Fruit fly (Drosophila melanogaster) whole organism, embryonic: ENCODE data around the gene CG10333.
A peak's percentile ranks its signal among the peaks of the same experiment; 100 is the strongest.

Experiments used
- Ada2b ChIP-seq: fragments of 200-800 bp; sonication (Bioruptor generic); IDR thresholded peaks from 2 replicates; pipeline ENCODE4 v1.3.6; 2022; ENCODE audit warnings: missing biosample characterization, missing genetic modification characterization
- Atf3 ChIP-seq: fragments of 200-800 bp; sonication (Bioruptor generic); optimal IDR thresholded peaks from 3 replicates; lab custom pipeline; 2016; ENCODE audit warnings: missing biosample characterization, missing genetic modification characterization
- Bgb ChIP-seq: fragments of 200-800 bp; sonication (Bioruptor generic); IDR thresholded peaks from 2 replicates; pipeline ENCODE4 v1.3.6; 2022; ENCODE audit warnings: missing biosample characterization, missing genetic modification characterization; ENCODE audit not compliant: partially characterized antibody
- C15 ChIP-seq: fragments of 200-800 bp; sonication (Bioruptor generic); IDR thresholded peaks from 3 replicates; pipeline ENCODE4 v1.3.6; 2022; ENCODE audit warnings: missing biosample characterization, missing genetic modification characterization
- CG10431 ChIP-seq: fragments of 200-800 bp; sonication (Bioruptor generic); optimal IDR thresholded peaks from 3 replicates; lab custom pipeline; 2018; ENCODE audit warnings: missing biosample characterization, mild to moderate bottlenecking, missing genetic modification characterization
- CG10654 ChIP-seq: fragments of 200-800 bp; sonication (Bioruptor generic); optimal IDR thresholded peaks from 2 replicates; lab custom pipeline; 2016; ENCODE audit warnings: missing biosample characterization, missing genetic modification characterization
- CG14860 ChIP-seq: fragments of 200-800 bp; sonication (Bioruptor generic); IDR thresholded peaks from 3 replicates; pipeline ENCODE4 v1.3.6; 2022; ENCODE audit warnings: missing biosample characterization, missing genetic modification characterization; ENCODE audit not compliant: partially characterized antibody
- CG16863 ChIP-seq: fragments of 200-800 bp; sonication (Bioruptor generic); optimal IDR thresholded peaks from 3 replicates; lab custom pipeline; 2016; ENCODE audit warnings: missing biosample characterization, missing genetic modification characterization
- CG2120 ChIP-seq: fragments of 200-800 bp; sonication (Bioruptor generic); optimal IDR thresholded peaks from 3 replicates; lab custom pipeline; 2016; ENCODE audit warnings: missing biosample characterization, missing genetic modification characterization
- CG31224 ChIP-seq: fragments of 200-800 bp; sonication (Bioruptor generic); IDR thresholded peaks from 2 replicates; pipeline ENCODE4 v1.3.6; 2022; ENCODE audit warnings: missing biosample characterization, missing genetic modification characterization
- CG31441 ChIP-seq: fragments of 200-800 bp; sonication (Bioruptor generic); IDR thresholded peaks from 2 replicates; pipeline ENCODE4 v1.3.6; 2022; ENCODE audit warnings: missing biosample characterization, missing genetic modification characterization
- CG33557 ChIP-seq: fragments of 200-800 bp; sonication (Bioruptor generic); optimal IDR thresholded peaks from 2 replicates; lab custom pipeline; 2019; ENCODE audit warnings: missing biosample characterization, mild to moderate bottlenecking, missing genetic modification characterization, moderate library complexity
- CG5180 ChIP-seq: fragments of 200-800 bp; sonication (Bioruptor generic); optimal IDR thresholded peaks from 3 replicates; lab custom pipeline; 2017; ENCODE audit warnings: missing biosample characterization, missing genetic modification characterization, mild to moderate bottlenecking, moderate library complexity, missing genetic modification reagents
- CG6254 ChIP-seq: fragments of 200-800 bp; sonication (Bioruptor generic); optimal IDR thresholded peaks from 3 replicates; lab custom pipeline; 2017; ENCODE audit warnings: mild to moderate bottlenecking, missing biosample characterization, missing genetic modification reagents, missing genetic modification characterization
- CG8359 ChIP-seq: fragments of 200-800 bp; sonication (Bioruptor generic); optimal IDR thresholded peaks from 2 replicates; lab custom pipeline; 2017; ENCODE audit warnings: missing biosample characterization, mild to moderate bottlenecking, missing genetic modification characterization, borderline replicate concordance
- CG9437 ChIP-seq: fragments of 200-800 bp; sonication (Bioruptor generic); optimal IDR thresholded peaks from 2 replicates; lab custom pipeline; 2018; ENCODE audit warnings: missing biosample characterization, mild to moderate bottlenecking, missing genetic modification characterization
- ERR ChIP-seq: fragments of 200-800 bp; sonication (Bioruptor generic); optimal IDR thresholded peaks from 2 replicates; lab custom pipeline; 2016; ENCODE audit warnings: missing biosample characterization, missing genetic modification characterization
- Eip74EF ChIP-seq, 2 experiments: fragments of 200-800 bp in 1 of 2; fragments of >200 bp in 1 of 2; sonication (Bioruptor generic) in 1 of 2; optimal IDR thresholded peaks; 2 replicates each; lab custom pipeline; 2017 to 2019; ENCODE audit warnings: missing biosample characterization in 2 of 2, missing genetic modification characterization in 2 of 2, mild to moderate bottlenecking in 1 of 2, moderate library complexity in 1 of 2
- Fer2 ChIP-seq: fragments of 200-800 bp; sonication (Bioruptor generic); optimal IDR thresholded peaks from 2 replicates; lab custom pipeline; 2018; ENCODE audit warnings: missing biosample characterization, mild to moderate bottlenecking, missing genetic modification characterization, moderate library complexity
- GATAe ChIP-seq: fragments of 200-800 bp; sonication (Bioruptor generic); conservative IDR thresholded peaks from 2 replicates; pipeline ENCODE4 v1.3.6; 2022; ENCODE audit warnings: missing biosample characterization, missing genetic modification characterization
- Hsf ChIP-seq: fragments of 200-800 bp; sonication (Bioruptor generic); optimal IDR thresholded peaks from 3 replicates; lab custom pipeline; 2016; ENCODE audit warnings: missing biosample characterization, missing genetic modification characterization
- MTF-1 ChIP-seq: fragments of 200-800 bp; sonication (Bioruptor generic); optimal IDR thresholded peaks from 2 replicates; lab custom pipeline; 2018; ENCODE audit warnings: missing biosample characterization, mild to moderate bottlenecking, missing genetic modification characterization, borderline replicate concordance
- NK7.1 ChIP-seq: fragments of 200-800 bp; sonication (Bioruptor generic); optimal IDR thresholded peaks from 3 replicates; lab custom pipeline; 2016; ENCODE audit warnings: missing biosample characterization, missing genetic modification characterization
- Optix ChIP-seq: fragments of 200-800 bp; sonication (Bioruptor generic); IDR thresholded peaks from 3 replicates; pipeline ENCODE4 v1.3.6; 2022; ENCODE audit warnings: missing biosample characterization, missing genetic modification characterization
- Ptx1 ChIP-seq: fragments of 200-800 bp; sonication (Bioruptor generic); IDR thresholded peaks from 2 replicates; pipeline ENCODE4 v1.3.6; 2022; ENCODE audit warnings: missing biosample characterization, missing genetic modification characterization
- Stat92E ChIP-seq, 3 experiments: fragments of >200 bp in 2 of 3; fragments of 200-800 bp in 1 of 3; sonication (Bioruptor generic) in 1 of 3; optimal IDR thresholded peaks; 2 replicates each; lab custom pipeline; 2017 to 2019; ENCODE audit warnings: missing biosample characterization in 3 of 3, missing genetic modification characterization in 3 of 3, mild to moderate bottlenecking in 1 of 3, moderate library complexity in 1 of 3
- al ChIP-seq: fragments of 200-800 bp; sonication (Bioruptor generic); IDR thresholded peaks from 2 replicates; pipeline ENCODE4 v1.3.6; 2022; ENCODE audit warnings: missing biosample characterization, missing genetic modification characterization
- az2 ChIP-seq: fragments of 200-800 bp; sonication (Bioruptor generic); optimal IDR thresholded peaks from 3 replicates; lab custom pipeline; 2016; ENCODE audit warnings: missing biosample characterization, missing genetic modification characterization
- cas ChIP-seq: fragments of 200-800 bp; sonication (Bioruptor generic); IDR thresholded peaks from 2 replicates; pipeline ENCODE4 v1.3.6; 2022; ENCODE audit warnings: missing biosample characterization, missing genetic modification characterization
- cato ChIP-seq: fragments of 200-800 bp; sonication (Bioruptor generic); optimal IDR thresholded peaks from 2 replicates; lab custom pipeline; 2016; ENCODE audit warnings: missing biosample characterization, missing genetic modification characterization, borderline replicate concordance
- cwo ChIP-seq: fragments of 200-800 bp; sonication (Bioruptor generic); optimal IDR thresholded peaks from 3 replicates; lab custom pipeline; 2017; ENCODE audit warnings: missing biosample characterization, missing genetic modification characterization, mild to moderate bottlenecking, moderate library complexity, missing genetic modification reagents
- da ChIP-seq: fragments of 200-800 bp; sonication (Bioruptor generic); optimal IDR thresholded peaks from 2 replicates; lab custom pipeline; 2016; ENCODE audit warnings: missing biosample characterization, missing genetic modification characterization
- dimm ChIP-seq: fragments of 200-800 bp; sonication (Bioruptor generic); IDR thresholded peaks from 2 replicates; pipeline ENCODE4 v1.3.6; 2022; ENCODE audit warnings: missing biosample characterization, missing genetic modification characterization
- fd64A ChIP-seq: fragments of 200-800 bp; sonication (Bioruptor generic); optimal IDR thresholded peaks from 3 replicates; lab custom pipeline; 2018; ENCODE audit warnings: missing biosample characterization, mild to moderate bottlenecking, missing genetic modification characterization
- ftz-f1 ChIP-seq: fragments of 200-800 bp; sonication (Bioruptor generic); optimal IDR thresholded peaks from 2 replicates; lab custom pipeline; 2016; ENCODE audit warnings: missing biosample characterization, missing genetic modification characterization
- gro ChIP-seq: fragments of 200-800 bp; sonication (Bioruptor generic); optimal IDR thresholded peaks from 2 replicates; lab custom pipeline; 2016; ENCODE audit warnings: missing biosample characterization, missing genetic modification characterization
- hb ChIP-seq: fragments of 200-800 bp; sonication (Bioruptor generic); IDR thresholded peaks from 3 replicates; pipeline ENCODE4 v1.3.6; 2022; ENCODE audit warnings: missing biosample characterization, missing genetic modification characterization; ENCODE audit not compliant: partially characterized antibody
- inv ChIP-seq: fragments of 200-800 bp; sonication (Bioruptor generic); IDR thresholded peaks from 2 replicates; pipeline ENCODE4 v1.3.6; 2022; ENCODE audit warnings: missing biosample characterization, missing genetic modification characterization; ENCODE audit not compliant: partially characterized antibody
- lola ChIP-seq, 3 experiments: fragments of >200 bp in 2 of 3; fragments of 200-800 bp in 1 of 3; sonication (Bioruptor generic) in 1 of 3; optimal IDR thresholded peaks; 2 replicates each; lab custom pipeline; 2017 to 2019; ENCODE audit warnings: missing biosample characterization in 3 of 3, missing genetic modification characterization in 3 of 3, mild to moderate bottlenecking in 1 of 3, moderate library complexity in 1 of 3
- lov ChIP-seq, 2 experiments: fragments of 200-800 bp in 1 of 2; fragments of >200 bp in 1 of 2; sonication (Bioruptor generic) in 1 of 2; IDR thresholded peaks in 1 of 2; optimal IDR thresholded peaks in 1 of 2; 2 replicates in 1 of 2; 3 replicates in 1 of 2; pipeline versions ENCODE4 v1.3.6 to Lab custom; 2017 to 2022; ENCODE audit warnings: missing biosample characterization in 1 of 2, missing genetic modification characterization in 1 of 2
- phol ChIP-seq: fragments of 200-800 bp; sonication (Bioruptor generic); optimal IDR thresholded peaks from 3 replicates; lab custom pipeline; 2018; ENCODE audit warnings: missing biosample characterization, mild to moderate bottlenecking, missing genetic modification characterization, moderate library complexity
- run ChIP-seq: fragments of 200-800 bp; sonication (Bioruptor generic); optimal IDR thresholded peaks from 3 replicates; lab custom pipeline; 2018; ENCODE audit warnings: missing biosample characterization, mild to moderate bottlenecking, missing genetic modification characterization
- salm ChIP-seq: fragments of 200-800 bp; sonication (Bioruptor generic); optimal IDR thresholded peaks from 2 replicates; lab custom pipeline; 2018; ENCODE audit warnings: missing biosample characterization, mild to moderate bottlenecking, missing genetic modification characterization
- so ChIP-seq: fragments of 200-800 bp; sonication (Bioruptor generic); IDR thresholded peaks from 3 replicates; pipeline ENCODE4 v1.3.6; 2022; ENCODE audit warnings: missing biosample characterization, missing genetic modification characterization
- stc ChIP-seq: fragments of 200-800 bp; sonication (Bioruptor generic); IDR thresholded peaks from 2 replicates; pipeline ENCODE4 v1.3.6; 2022; ENCODE audit warnings: missing biosample characterization, missing genetic modification characterization
- tap ChIP-seq: fragments of 200-800 bp; optimal IDR thresholded peaks from 3 replicates; lab custom pipeline; 2019; ENCODE audit warnings: missing biosample characterization, mild to moderate bottlenecking, missing genetic modification characterization, moderate library complexity
- toy ChIP-seq: fragments of 200-800 bp; sonication (Bioruptor generic); IDR thresholded peaks from 2 replicates; pipeline ENCODE4 v1.3.6; 2022; ENCODE audit warnings: missing biosample characterization, missing genetic modification characterization
- tx ChIP-seq: fragments of 200-800 bp; sonication (Bioruptor generic); optimal IDR thresholded peaks from 2 replicates; lab custom pipeline; 2016; ENCODE audit warnings: missing biosample characterization, missing genetic modification characterization

The CG10333 gene

DNA sequence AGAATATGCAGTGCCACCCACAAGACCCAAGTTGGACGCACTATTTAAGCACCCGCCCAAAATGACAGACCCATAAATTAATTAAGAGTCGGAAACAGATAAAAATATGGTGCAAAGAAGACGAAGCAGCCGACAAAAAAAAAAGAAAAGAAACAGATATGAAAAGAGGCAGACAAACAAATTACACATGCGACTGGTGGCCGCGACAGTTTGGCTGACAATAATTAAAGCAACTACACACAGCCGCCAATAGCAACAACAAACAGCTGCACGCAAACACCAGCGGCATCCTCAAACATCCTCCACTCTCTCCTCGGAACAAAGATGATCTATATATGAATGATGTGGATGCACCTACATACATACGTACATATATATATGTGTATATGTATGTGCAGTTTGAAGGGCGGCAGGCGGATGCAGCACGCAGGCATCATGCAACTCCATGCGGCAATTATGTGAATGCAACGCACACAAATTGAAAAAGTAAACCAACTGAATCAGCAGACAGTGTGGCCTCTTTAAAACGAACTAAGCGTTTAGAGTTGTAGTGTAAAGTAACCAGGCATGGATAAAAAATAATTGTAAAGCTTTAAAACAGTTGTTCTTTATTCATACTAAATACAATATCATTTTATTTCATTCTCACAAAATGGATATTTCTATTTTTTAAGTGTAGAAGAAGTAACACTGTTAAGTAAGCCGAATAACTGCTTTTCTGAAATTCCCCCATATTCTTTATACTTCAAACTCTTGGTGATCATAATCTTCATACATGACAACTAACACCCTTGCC is 41.4 kb downstream of the CG10333 start (continued):
- TF ChIP-seq CG16863 (GFP tag; lab: Kevin White, UChicago) (peak; percentile 12), lola (GFP tag; optimal IDR thresholded peaks at IDR 0.05; lab: Kevin White, UChicago) (peak in 1 of 3 experiments; percentile 66), hb (GFP tag; lab: Robert Waterston, UW) (no peak), cwo (GFP tag; lab: Kevin White, UChicago) (no peak), phol (tag; lab: Kevin White, UChicago) (no peak), stc (GFP tag; lab: Robert Waterston, UW) (no peak), CG8359 (GFP tag; lab: Kevin White, UChicago) (no peak), CG31441 (no peak), Ada2b (GFP tag; lab: Robert Waterston, UW) (peak; percentile 34; the same call in 1 of the 2 replicates), toy (no peak), fd64A (GFP tag; lab: Kevin White, UChicago) (peak; percentile 18), al (GFP tag; lab: Robert Waterston, UW) (no peak), tap (tag; lab: Kevin White, UChicago) (no peak), lov (optimal IDR thresholded peaks at IDR 0.05; lab: Kevin White, UChicago) (no peak), lov (GFP tag; IDR thresholded peaks at IDR 0.05; lab: Robert Waterston, UW) (no peak), run (no peak), C15 (GFP tag; lab: Robert Waterston, UW) (no peak), MTF-1 (GFP tag; lab: Kevin White, UChicago) (no peak), inv (GFP tag; lab: Robert Waterston, UW) (no peak), Hsf (GFP tag; lab: Kevin White, UChicago) (peak; percentile 36), CG5180 (GFP tag; lab: Kevin White, UChicago) (no peak), Fer2 (tag; lab: Kevin White, UChicago) (no peak), Stat92E (GFP tag; optimal IDR thresholded peaks at IDR 0.05; lab: Kevin White, UChicago) (no peak), CG9437 (GFP tag; lab: Kevin White, UChicago) (peak; percentile 25), ftz-f1 (GFP tag; lab: Kevin White, UChicago) (no peak), gro (no peak), tx (GFP tag; lab: Kevin White, UChicago) (no peak), da (GFP tag; lab: Kevin White, UChicago) (no peak), dimm (GFP tag; lab: Robert Waterston, UW) (0 out of 2 replicates have a peak, but pooled peaks have one; percentile 4), Bgb (GFP tag; lab: Robert Waterston, UW) (no peak), Optix (no peak), ERR (no peak), salm (tag; lab: Kevin White, UChicago) (no peak), CG33557 (peak; percentile 20), CG14860 (GFP tag; lab: Robert Waterston, UW) (no peak), cas (GFP tag; lab: Robert Waterston, UW) (no peak), Atf3 (GFP tag; lab: Kevin White, UChicago) (no peak), NK7.1 (GFP tag; lab: Kevin White, UChicago) (no peak), CG2120 (GFP tag; lab: Kevin White, UChicago) (peak; percentile 19), CG10431 (GFP tag; lab: Kevin White, UChicago) (no peak), CG10654 (GFP tag; lab: Kevin White, UChicago) (no peak), so (GFP tag; lab: Robert Waterston, UW) (no peak), Ptx1 (GFP tag; lab: Robert Waterston, UW) (no peak), az2 (GFP tag; lab: Kevin White, UChicago) (peak; percentile 32), cato (no peak), GATAe (GFP tag; lab: Robert Waterston, UW) (no peak), Eip74EF (GFP tag; optimal IDR thresholded peaks at IDR 0.05; lab: Kevin White, UChicago) (no peak), CG6254 (GFP tag; lab: Kevin White, UChicago) (no peak), CG31224 (GFP tag; lab: Robert Waterston, UW) (no peak)
